Worm (Caenorhabditis elegans): ENCODE measurements around the gene F44D12.16.

ce11 chrIV:10017633-10018032, 11.2 kb upstream of the F44D12.16 start, which contains the start of gene F44D12.2:
- TF ChIP-seq pqm-1 (tag; optimal IDR thresholded peaks at IDR 0.05) (no peak), R02D3.7 (tag; optimal IDR thresholded peaks at IDR 0.05) (no peak), mdt-29 (GFP tag; IDR thresholded peaks at IDR 0.05) (no peak), nhr-25 (tag; optimal IDR thresholded peaks at IDR 0.05; ENCODE audit: borderline replicate concordance, insufficient read depth) (no peak), ces-1 (GFP tag; optimal IDR thresholded peaks at IDR 0.05) (no peak), pha-4 (GFP tag; IDR thresholded peaks at IDR 0.05) (no peak), pha-4 (tag; optimal IDR thresholded peaks at IDR 0.05) (no peak), nhr-28 (tag; optimal IDR thresholded peaks at IDR 0.05) (peak; percentile 76), zip-2 (tag; optimal IDR thresholded peaks at IDR 0.05) (no peak), aly-2 (tag; optimal IDR thresholded peaks at IDR 0.05) (no peak), mdl-1 (tag; optimal IDR thresholded peaks at IDR 0.05) (no peak), lsy-2 (tag; optimal IDR thresholded peaks at IDR 0.05) (no peak)
